Fruit fly (Drosophila melanogaster): ENCODE results near the gene CG11345.

Gene CG11345

DNA sequence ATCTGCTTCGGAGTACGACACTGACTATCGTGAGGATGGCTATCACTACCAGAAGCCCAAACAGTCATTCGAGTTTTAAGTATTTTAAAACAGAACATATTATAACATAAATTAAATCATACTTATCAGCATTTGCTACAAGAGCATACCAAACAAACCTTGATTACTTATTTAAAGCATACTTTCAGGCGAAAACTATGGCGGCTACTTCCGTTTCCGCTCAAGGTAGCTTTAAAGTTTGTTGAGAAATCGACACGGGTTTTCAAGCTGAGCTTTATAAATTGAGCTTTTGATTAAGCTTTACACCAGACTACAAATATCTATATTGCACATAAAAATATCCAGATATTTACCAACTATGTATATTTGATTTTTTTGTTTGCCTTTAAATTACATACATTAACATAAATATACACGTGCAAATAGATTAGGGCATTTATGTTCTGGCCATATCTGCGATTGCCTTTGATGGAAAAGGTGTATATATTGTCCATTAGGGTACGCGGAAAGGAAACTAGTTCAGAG, 17.0 kb upstream of the CG11345 start (continued):
- TF ChIP-seq Hr51 (GFP tag; optimal IDR thresholded peaks at IDR 0.05) (peak; percentile 49 to 83), CG12769 (tag; optimal IDR thresholded peaks at IDR 0.05) (peak; percentile 55), CG32767 (GFP tag; IDR thresholded peaks at IDR 0.05) (peak; percentile 35; the same call in 1 of the 2 replicates), CG4730 (GFP tag; IDR thresholded peaks at IDR 0.05) (no peak), CG3838 (GFP tag; optimal IDR thresholded peaks at IDR 0.05) (peak; percentile 56), gcm2 (GFP tag; optimal IDR thresholded peaks at IDR 0.05) (peak; percentile 74), mirr (GFP tag; optimal IDR thresholded peaks at IDR 0.05) (peak; percentile 96), exex (tag; optimal IDR thresholded peaks at IDR 0.05) (peak; percentile 57), dmrt11E (tag; optimal IDR thresholded peaks at IDR 0.05) (peak; percentile 37), lilli (GFP tag; optimal IDR thresholded peaks at IDR 0.05) (peak; percentile 58), CG9797 (GFP tag; optimal IDR thresholded peaks at IDR 0.05) (no peak), CG11085 (GFP tag; IDR thresholded peaks at IDR 0.05) (no peak; the same call in 1 of the 2 replicates), tin (GFP tag; optimal IDR thresholded peaks at IDR 0.05) (peak; percentile 55), ro (GFP tag; IDR thresholded peaks at IDR 0.05) (no peak), fd102C (GFP tag; optimal IDR thresholded peaks at IDR 0.05) (peak; percentile 64), CG15514 (GFP tag; optimal IDR thresholded peaks at IDR 0.05) (peak; percentile 92), vvl (GFP tag; IDR thresholded peaks at IDR 0.05) (peak; percentile 89), CG7745 (tag; optimal IDR thresholded peaks at IDR 0.05) (no peak), CG6813 (GFP tag; optimal IDR thresholded peaks at IDR 0.05) (peak; percentile 95), Hr3 (GFP tag; optimal IDR thresholded peaks at IDR 0.05) (no peak), Spps (tag; optimal IDR thresholded peaks at IDR 0.05) (peak; percentile 43), CG18476 (GFP tag; optimal IDR thresholded peaks at IDR 0.05) (peak; percentile 32), CG7963 (GFP tag; IDR thresholded peaks at IDR 0.05; ENCODE audit: partially characterized antibody) (no peak), CG8281 (tag; optimal IDR thresholded peaks at IDR 0.05) (peak; percentile 63), Aef1 (GFP tag; IDR thresholded peaks at IDR 0.05) (no peak), CG11695 (GFP tag; IDR thresholded peaks at IDR 0.05) (0 out of 3 replicates have a peak, but pooled peaks have one; percentile 44), zfh2 (GFP tag; optimal IDR thresholded peaks at IDR 0.05) (no peak), ac (GFP tag; optimal IDR thresholded peaks at IDR 0.05) (no peak), Optix (GFP tag; IDR thresholded peaks at IDR 0.05) (no peak), lmd (GFP tag; IDR thresholded peaks at IDR 0.05) (no peak), onecut (GFP tag; IDR thresholded peaks at IDR 0.05) (peak; percentile 79), CG13624 (GFP tag; optimal IDR thresholded peaks at IDR 0.05) (peak; percentile 73), CG12391 (tag; optimal IDR thresholded peaks at IDR 0.05) (peak; percentile 86), CG13894 (tag; optimal IDR thresholded peaks at IDR 0.05) (peak; percentile 59), cad (GFP tag; optimal IDR thresholded peaks at IDR 0.05) (no peak), Taf1 (GFP tag; IDR thresholded peaks at IDR 0.05) (0 out of 2 replicates have a peak, but pooled peaks have one; percentile 13), cwo (GFP tag; optimal IDR thresholded peaks at IDR 0.05) (peak; percentile 70), CG7928 (GFP tag; optimal IDR thresholded peaks at IDR 0.05) (peak; percentile 60), CG2875 (GFP tag; optimal IDR thresholded peaks at IDR 0.05) (peak; percentile 87), chinmo (GFP tag; IDR thresholded peaks at IDR 0.05; ENCODE audit: partially characterized antibody) (no peak), Dfd (GFP tag; optimal IDR thresholded peaks at IDR 0.05) (no peak), az2 (GFP tag; optimal IDR thresholded peaks at IDR 0.05) (peak; percentile 73), CG32532 (GFP tag; IDR thresholded peaks at IDR 0.05) (peak; percentile 82), sd (tag; optimal IDR thresholded peaks at IDR 0.05) (peak; percentile 0), CrebB (tag; optimal IDR thresholded peaks at IDR 0.05) (peak; percentile 95), pzg (GFP tag; optimal IDR thresholded peaks at IDR 0.05) (no peak), tll (GFP tag; optimal IDR thresholded peaks at IDR 0.05) (no peak), crc (GFP tag; optimal IDR thresholded peaks at IDR 0.05) (peak; percentile 36), CG2202 (tag; optimal IDR thresholded peaks at IDR 0.05) (peak; percentile 78)
